Worm (Caenorhabditis elegans) whole organism, young adult: Measurements from ENCODE around the gene srsx-27.

Experiments
- B0035.1 ChIP-seq: sonication (generic microtip); optimal IDR thresholded peaks from 2 replicates; lab custom pipeline; 2016; ENCODE audit warnings: missing genetic modification characterization, mild to moderate bottlenecking, missing compliant biosample characterization, missing genotype, missing genetic modification reagents
- B0261.1 ChIP-seq: sonication (generic microtip); optimal IDR thresholded peaks from 2 replicates; lab custom pipeline; 2016; ENCODE audit warnings: mild to moderate bottlenecking, missing genetic modification characterization, moderate library complexity, missing compliant biosample characterization
- F52B5.7 ChIP-seq: sonication (generic microtip); optimal IDR thresholded peaks from 2 replicates; lab custom pipeline; 2016; ENCODE audit warnings: mild to moderate bottlenecking, missing genetic modification characterization, missing compliant biosample characterization
- F55B11.4 ChIP-seq: sonication (generic microtip); optimal IDR thresholded peaks from 2 replicates; lab custom pipeline; 2016; ENCODE audit warnings: missing compliant biosample characterization, missing genetic modification characterization, borderline replicate concordance; ENCODE audit not compliant: insufficient read depth
- K11D2.4 ChIP-seq: fragments of 200-800 bp; sonication (Bioruptor generic); IDR thresholded peaks from 2 replicates; pipeline ENCODE4 v1.3.6; 2022; ENCODE audit warnings: missing genetic modification reagents, missing genetic modification characterization, missing compliant biosample characterization
- T07F8.4 ChIP-seq: sonication (generic microtip); optimal IDR thresholded peaks from 2 replicates; lab custom pipeline; 2016; ENCODE audit warnings: mild to moderate bottlenecking, missing genetic modification characterization, moderate library complexity, missing compliant biosample characterization
- Y56A3A.18 ChIP-seq: fragments of 200-800 bp; sonication (Bioruptor generic); IDR thresholded peaks from 2 replicates; pipeline ENCODE4 v1.3.6; 2022; ENCODE audit warnings: missing genetic modification reagents, missing genetic modification characterization, missing compliant biosample characterization
- ZK185.1 ChIP-seq: sonication (generic microtip); optimal IDR thresholded peaks from 2 replicates; lab custom pipeline; 2016; ENCODE audit warnings: mild to moderate bottlenecking, missing genetic modification characterization, missing compliant biosample characterization; ENCODE audit not compliant: poor library complexity, severe bottlenecking
- attf-5 ChIP-seq: fragments of 200-800 bp; sonication (Bioruptor generic); optimal IDR thresholded peaks from 2 replicates; lab custom pipeline; 2018; ENCODE audit warnings: mild to moderate bottlenecking, missing genetic modification characterization, missing compliant biosample characterization
- ccch-3 ChIP-seq: fragments of 200-800 bp; sonication (Bioruptor generic); optimal IDR thresholded peaks from 2 replicates; lab custom pipeline; 2018; ENCODE audit warnings: mild to moderate bottlenecking, missing genetic modification characterization, missing compliant biosample characterization
- cebp-1 ChIP-seq, 2 experiments: fragments of 200-800 bp in 1 of 2; sonication (Bioruptor generic) in 1 of 2; sonication (generic microtip) in 1 of 2; IDR thresholded peaks in 1 of 2; optimal IDR thresholded peaks in 1 of 2; 2 replicates each; pipeline versions ENCODE4 v1.3.6 to Lab custom; 2017 to 2022; ENCODE audit warnings: missing compliant biosample characterization in 2 of 2, missing genetic modification characterization in 2 of 2, mild to moderate bottlenecking in 1 of 2, missing genetic modification reagents in 1 of 2, moderate library complexity in 1 of 2
- cebp-2 ChIP-seq: fragments of 200-800 bp; sonication (Bioruptor generic); IDR thresholded peaks from 2 replicates; pipeline ENCODE4 v1.3.6; 2022; ENCODE audit warnings: missing genetic modification characterization, missing compliant biosample characterization
- ceh-27 ChIP-seq: fragments of 200-800 bp; sonication (Bioruptor generic); optimal IDR thresholded peaks from 2 replicates; lab custom pipeline; 2018; ENCODE audit warnings: mild to moderate bottlenecking, missing genetic modification characterization, moderate library complexity, missing compliant biosample characterization
- ceh-91 ChIP-seq: fragments of 200-800 bp; sonication (Bioruptor generic); IDR thresholded peaks from 2 replicates; pipeline ENCODE4 v1.3.6; 2022; ENCODE audit warnings: missing genetic modification reagents, missing genetic modification characterization, missing compliant biosample characterization
- dpl-1 ChIP-seq: fragments of 150-350 bp; optimal IDR thresholded peaks from 2 replicates; lab custom pipeline; 2014; ENCODE audit warnings: missing biosample characterization, missing genetic modification reagents, missing genetic modification characterization
- egrh-3 ChIP-seq: fragments of 200-800 bp; sonication (Bioruptor generic); IDR thresholded peaks from 2 replicates; pipeline ENCODE4 v1.3.6; 2022; ENCODE audit warnings: missing genetic modification reagents, missing genetic modification characterization, missing compliant biosample characterization
- hlh-12 ChIP-seq: sonication (generic microtip); optimal IDR thresholded peaks from 2 replicates; lab custom pipeline; 2016; ENCODE audit warnings: missing genetic modification characterization, missing compliant biosample characterization
- hmg-1.2 ChIP-seq: fragments of 200-800 bp; sonication (Bioruptor generic); IDR thresholded peaks from 2 replicates; pipeline ENCODE4 v1.3.6; 2022; ENCODE audit warnings: missing genetic modification reagents, missing genetic modification characterization, missing compliant biosample characterization
- hrde-1 ChIP-seq: sonication (generic microtip); optimal IDR thresholded peaks from 2 replicates; lab custom pipeline; 2016; ENCODE audit warnings: missing genetic modification characterization, mild to moderate bottlenecking, missing compliant biosample characterization, moderate library complexity, missing genotype, missing genetic modification reagents, borderline replicate concordance
- let-526 ChIP-seq: fragments of 200-800 bp; sonication (Bioruptor generic); IDR thresholded peaks from 2 replicates; pipeline ENCODE4 v1.3.6; 2022; ENCODE audit warnings: missing genetic modification reagents, missing genetic modification characterization, missing compliant biosample characterization
- let-607 ChIP-seq, 2 experiments: fragments of 200-800 bp in 1 of 2; sonication (Bioruptor generic) in 1 of 2; sonication (generic microtip) in 1 of 2; optimal IDR thresholded peaks; 2 replicates each; lab custom pipeline; 2016 to 2018; ENCODE audit warnings: mild to moderate bottlenecking in 2 of 2, missing compliant biosample characterization in 2 of 2, missing genetic modification characterization in 2 of 2, moderate library complexity in 2 of 2, missing genotype in 1 of 2
- lin-26 ChIP-seq: fragments of 200-800 bp; sonication (Bioruptor generic); IDR thresholded peaks from 2 replicates; pipeline ENCODE4 v1.3.6; 2022; ENCODE audit warnings: missing genetic modification reagents, missing genetic modification characterization, missing compliant biosample characterization
- lin-35 ChIP-seq, 3 experiments: fragments of 150-350 bp in 2 of 3; sonication (generic microtip) in 1 of 3; optimal IDR thresholded peaks; 2 replicates each; lab custom pipeline; 2014 to 2018; ENCODE audit warnings: missing biosample characterization in 3 of 3, missing genetic modification characterization in 3 of 3, missing genetic modification reagents in 3 of 3
- lir-1 ChIP-seq: fragments of 200-800 bp; sonication (Bioruptor generic); conservative IDR thresholded peaks from 2 replicates; pipeline ENCODE4 v1.3.6; 2022; ENCODE audit warnings: missing genetic modification reagents, missing genetic modification characterization, missing compliant biosample characterization
- lsl-1 ChIP-seq: fragments of 200-800 bp; sonication (Bioruptor generic); optimal IDR thresholded peaks from 2 replicates; lab custom pipeline; 2018; ENCODE audit warnings: mild to moderate bottlenecking, missing genetic modification characterization, moderate library complexity, missing compliant biosample characterization
- lsy-27 ChIP-seq: sonication (generic microtip); optimal IDR thresholded peaks from 2 replicates; lab custom pipeline; 2017; ENCODE audit warnings: missing genetic modification characterization, mild to moderate bottlenecking, missing compliant biosample characterization, antibody characterized with exemption, missing genotype, borderline replicate concordance; ENCODE audit not compliant: insufficient read depth
- madf-6 ChIP-seq: fragments of 200-800 bp; sonication (Bioruptor generic); IDR thresholded peaks from 2 replicates; pipeline ENCODE4 v1.3.6; 2022; ENCODE audit warnings: missing genetic modification reagents, missing genetic modification characterization, missing compliant biosample characterization
- madf-8 ChIP-seq: fragments of 200-800 bp; sonication (Bioruptor generic); conservative IDR thresholded peaks from 2 replicates; pipeline ENCODE4 v1.3.6; 2022; ENCODE audit warnings: missing genetic modification reagents, missing genetic modification characterization, missing compliant biosample characterization
- mxl-1 ChIP-seq: sonication (generic microtip); optimal IDR thresholded peaks from 2 replicates; lab custom pipeline; 2016; ENCODE audit warnings: missing genetic modification characterization, missing compliant biosample characterization
- nfya-1 ChIP-seq: sonication (generic microtip); optimal IDR thresholded peaks from 2 replicates; lab custom pipeline; 2017; ENCODE audit warnings: antibody characterized with exemption, missing compliant biosample characterization, missing genetic modification characterization, borderline replicate concordance; ENCODE audit not compliant: insufficient read depth
- nfyb-1 ChIP-seq: fragments of 200-800 bp; sonication (Bioruptor generic); IDR thresholded peaks from 2 replicates; pipeline ENCODE4 v1.3.6; 2022; ENCODE audit warnings: missing genetic modification reagents, missing genetic modification characterization, missing compliant biosample characterization
- nhr-27 ChIP-seq: fragments of 200-800 bp; sonication (Bioruptor generic); optimal IDR thresholded peaks from 2 replicates; lab custom pipeline; 2018; ENCODE audit warnings: mild to moderate bottlenecking, missing genetic modification characterization, moderate library complexity, missing compliant biosample characterization
- repo-1 ChIP-seq: sonication (generic microtip); optimal IDR thresholded peaks from 2 replicates; lab custom pipeline; 2017; ENCODE audit warnings: mild to moderate bottlenecking, missing genetic modification characterization, missing compliant biosample characterization
- rpc-1 ChIP-seq, 2 experiments: fragments of 150-350 bp in 1 of 2; sonication (generic microtip) in 1 of 2; optimal IDR thresholded peaks; 2 replicates each; lab custom pipeline; 2014 to 2018; ENCODE audit warnings: missing biosample characterization in 1 of 2, missing genetic modification characterization in 1 of 2, missing genetic modification reagents in 1 of 2, missing genotype in 1 of 2
- sdz-38 ChIP-seq: sonication (generic microtip); optimal IDR thresholded peaks from 2 replicates; lab custom pipeline; 2016; ENCODE audit warnings: missing genotype, missing genetic modification characterization, missing compliant biosample characterization
- sea-2 ChIP-seq: fragments of 200-800 bp; sonication (Bioruptor generic); IDR thresholded peaks from 2 replicates; pipeline ENCODE4 v1.3.6; 2022; ENCODE audit warnings: missing genetic modification characterization, missing compliant biosample characterization
- snpc-1.1 ChIP-seq: sonication (generic microtip); optimal IDR thresholded peaks from 2 replicates; lab custom pipeline; 2017; ENCODE audit warnings: missing genetic modification characterization, mild to moderate bottlenecking, missing compliant biosample characterization, antibody characterized with exemption, moderate library complexity, missing genotype, missing genetic modification reagents; ENCODE audit not compliant: insufficient read depth
- snpc-4 ChIP-seq, 5 experiments: fragments of 150-350 bp in 1 of 5; sonication (generic microtip) in 4 of 5; optimal IDR thresholded peaks; 2 replicates each; lab custom pipeline; 2014 to 2018; ENCODE audit warnings: missing genetic modification characterization in 5 of 5, missing biosample characterization in 3 of 5, antibody characterized with exemption in 2 of 5, mild to moderate bottlenecking in 2 of 5, missing compliant biosample characterization in 2 of 5, missing genotype in 2 of 5, moderate library complexity in 2 of 5, missing genetic modification reagents in 1 of 5
- tbx-9 ChIP-seq: sonication (generic microtip); optimal IDR thresholded peaks from 2 replicates; lab custom pipeline; 2016; ENCODE audit warnings: borderline replicate concordance, missing genetic modification characterization, inconsistent platforms, missing compliant biosample characterization
- ztf-28 ChIP-seq: fragments of 200-800 bp; sonication (Bioruptor generic); IDR thresholded peaks from 2 replicates; pipeline ENCODE4 v1.3.6; 2022; ENCODE audit warnings: missing genetic modification reagents, missing genetic modification characterization, missing compliant biosample characterization
- ztf-3 ChIP-seq: fragments of 200-800 bp; sonication (Bioruptor generic); optimal IDR thresholded peaks from 2 replicates; lab custom pipeline; 2018; ENCODE audit warnings: mild to moderate bottlenecking, missing genetic modification characterization, missing compliant biosample characterization

srsx-27 gene

ce11 chrV:10152278-10152677, 2.5 kb downstream of the srsx-27 start, which contains the start of gene srsx-28 (continued):
- TF ChIP-seq hrde-1 (no peak), K11D2.4 (no peak), lsy-27 (tag; lab: Kevin White, UChicago) (no peak), nhr-27 (tag; lab: Kevin White, UChicago) (no peak), B0261.1 (no peak), sdz-38 (no peak)
- TF ChIP-seq, all 124 proteins: peak for 0

ce11 chrV:10153076-10153475, 3.2 kb downstream of the srsx-27 start:
- no peak for TF ChIP-seq nfyb-1 (GFP tag; lab: Robert Waterston, UW)
- TF ChIP-seq F55B11.4 (tag; lab: Kevin White, UChicago) = no peak
- no peak for TF ChIP-seq ZK185.1 (tag; lab: Kevin White, UChicago)
- no peak for TF ChIP-seq let-607 (tag; optimal IDR thresholded peaks at IDR 0.05; lab: Kevin White, UChicago)
- no peak for TF ChIP-seq ceh-27 (GFP tag; lab: Kevin White, UChicago)
- TF ChIP-seq snpc-1.1 (tag; lab: Kevin White, UChicago) = no peak
- no peak for TF ChIP-seq mxl-1
- no peak for TF ChIP-seq rpc-1 (optimal IDR thresholded peaks at IDR 0.05; lab: Kevin White, UChicago)
- TF ChIP-seq rpc-1 (tag; optimal IDR thresholded peaks at IDR 0.05; lab: Kevin White, UChicago) = no peak
- no peak for TF ChIP-seq lir-1 (GFP tag; lab: Robert Waterston, UW)
- TF ChIP-seq let-526 = no peak
- TF ChIP-seq sea-2 = no peak
- TF ChIP-seq sdz-38 = no peak
- TF ChIP-seq tbx-9 = no peak
- TF ChIP-seq hmg-1.2 = no peak
- no peak for TF ChIP-seq cebp-1 (GFP tag; IDR thresholded peaks at IDR 0.05; lab: Robert Waterston, UW)
- no peak for TF ChIP-seq cebp-1 (tag; optimal IDR thresholded peaks at IDR 0.05; lab: Kevin White, UChicago)
- TF ChIP-seq dpl-1 (GFP tag; lab: Kevin White, UChicago) = no peak
- no peak for TF ChIP-seq hlh-12 (tag; lab: Kevin White, UChicago)
- TF ChIP-seq madf-8 (GFP tag; lab: Robert Waterston, UW) = no peak

ce11 chrV:10154698-10155097, 4.9 kb downstream of the srsx-27 start, which contains the start of gene srsx-29:
srsx-29 (plus strand) TSS chrV:10154998.
- TF ChIP-seq lin-35 (GFP tag; optimal IDR thresholded peaks at IDR 0.05; lab: Kevin White, UChicago) = no peak
- no peak for TF ChIP-seq F52B5.7 (tag; lab: Kevin White, UChicago)
- no peak for TF ChIP-seq B0035.1 (tag; lab: Kevin White, UChicago)
- TF ChIP-seq lin-26 (GFP tag; lab: Robert Waterston, UW) = no peak
- TF ChIP-seq madf-6 (GFP tag; lab: Robert Waterston, UW) = no peak
- no peak for TF ChIP-seq dpl-1 (GFP tag; lab: Kevin White, UChicago)
- no peak for TF ChIP-seq ccch-3 (GFP tag; lab: Kevin White, UChicago)
- TF ChIP-seq snpc-4 (GFP tag; optimal IDR thresholded peaks at IDR 0.05; lab: Kevin White, UChicago) = no peak
- TF ChIP-seq snpc-4 (tag; optimal IDR thresholded peaks at IDR 0.05; lab: Kevin White, UChicago) = no peak
- TF ChIP-seq K11D2.4 = no peak

ce11 chrV:10158528-10158927, 8.7 kb downstream of the srsx-27 start, which contains the start of gene srsx-30:
srsx-30 (plus strand) TSS chrV:10158828.
- TF ChIP-seq cebp-2 = no peak
- TF ChIP-seq repo-1 = no peak
- TF ChIP-seq T07F8.4 (tag; lab: Kevin White, UChicago) = no peak
- no peak for TF ChIP-seq attf-5 (GFP tag; lab: Kevin White, UChicago)
- no peak for TF ChIP-seq ceh-27 (GFP tag; lab: Kevin White, UChicago)
- TF ChIP-seq lsl-1 (GFP tag; lab: Kevin White, UChicago) = no peak
- no peak for TF ChIP-seq Y56A3A.18 (GFP tag; lab: Robert Waterston, UW)
- no peak for TF ChIP-seq let-607 (tag; optimal IDR thresholded peaks at IDR 0.05; lab: Kevin White, UChicago)
- TF ChIP-seq egrh-3 (GFP tag; lab: Robert Waterston, UW) = no peak
- TF ChIP-seq K11D2.4 = no peak
- TF ChIP-seq ztf-28 (GFP tag; lab: Robert Waterston, UW) = no peak
- TF ChIP-seq nfya-1 (tag; lab: Kevin White, UChicago) = no peak
- no peak for TF ChIP-seq snpc-4 (GFP tag; optimal IDR thresholded peaks at IDR 0.05; lab: Kevin White, UChicago)
- no peak for TF ChIP-seq snpc-4 (tag; optimal IDR thresholded peaks at IDR 0.05; lab: Kevin White, UChicago)
- no peak for TF ChIP-seq ztf-3 (GFP tag; lab: Kevin White, UChicago)
- no peak for TF ChIP-seq ZK185.1 (tag; lab: Kevin White, UChicago)
- TF ChIP-seq ceh-91 (GFP tag; lab: Robert Waterston, UW) = no peak
